Worm (Caenorhabditis elegans) whole organism, young adult: Measurements from ENCODE around the gene popl-1.
A peak's percentile ranks its signal among the peaks of the same experiment; 100 is the strongest.

Experiments
- B0261.1 ChIP-seq: sonication (generic microtip); optimal IDR thresholded peaks from 2 replicates; lab custom pipeline; 2016; ENCODE audit warnings: mild to moderate bottlenecking, missing genetic modification characterization, moderate library complexity, missing compliant biosample characterization
- C17E4.6 ChIP-seq: fragments of 200-800 bp; sonication (Bioruptor generic); IDR thresholded peaks from 2 replicates; pipeline ENCODE4 v1.3.6; 2022; ENCODE audit warnings: missing genetic modification reagents, missing genetic modification characterization, missing compliant biosample characterization
- F10E7.11 ChIP-seq: sonication (generic microtip); optimal IDR thresholded peaks from 2 replicates; lab custom pipeline; 2017; ENCODE audit warnings: mild to moderate bottlenecking, missing genetic modification characterization, moderate library complexity, missing compliant biosample characterization
- F37B4.10 ChIP-seq: fragments of 200-800 bp; sonication (Bioruptor generic); IDR thresholded peaks from 2 replicates; pipeline ENCODE4 v1.3.6; 2022; ENCODE audit warnings: missing genetic modification characterization, missing compliant biosample characterization
- F55B11.4 ChIP-seq: sonication (generic microtip); optimal IDR thresholded peaks from 2 replicates; lab custom pipeline; 2016; ENCODE audit warnings: missing compliant biosample characterization, missing genetic modification characterization, borderline replicate concordance; ENCODE audit not compliant: insufficient read depth
- K11D2.4 ChIP-seq: fragments of 200-800 bp; sonication (Bioruptor generic); IDR thresholded peaks from 2 replicates; pipeline ENCODE4 v1.3.6; 2022; ENCODE audit warnings: missing genetic modification reagents, missing genetic modification characterization, missing compliant biosample characterization
- T07F8.4 ChIP-seq: sonication (generic microtip); optimal IDR thresholded peaks from 2 replicates; lab custom pipeline; 2016; ENCODE audit warnings: mild to moderate bottlenecking, missing genetic modification characterization, moderate library complexity, missing compliant biosample characterization
- Y53F4B.3 ChIP-seq: fragments of 200-800 bp; sonication (Bioruptor generic); IDR thresholded peaks from 2 replicates; pipeline ENCODE4 v1.3.6; 2022; ENCODE audit warnings: missing genetic modification reagents, missing genetic modification characterization, missing compliant biosample characterization
- Y56A3A.18 ChIP-seq: fragments of 200-800 bp; sonication (Bioruptor generic); IDR thresholded peaks from 2 replicates; pipeline ENCODE4 v1.3.6; 2022; ENCODE audit warnings: missing genetic modification reagents, missing genetic modification characterization, missing compliant biosample characterization
- Y79H2A.3 ChIP-seq: fragments of 200-800 bp; sonication (Bioruptor generic); conservative IDR thresholded peaks from 2 replicates; pipeline ENCODE4 v1.3.6; 2022; ENCODE audit warnings: missing genetic modification reagents, missing genetic modification characterization, missing compliant biosample characterization
- Y95B8A.8 ChIP-seq: fragments of 200-800 bp; sonication (Bioruptor generic); IDR thresholded peaks from 2 replicates; pipeline ENCODE4 v1.3.6; 2022; ENCODE audit warnings: missing genetic modification reagents, missing genetic modification characterization, missing compliant biosample characterization
- ZK185.1 ChIP-seq: sonication (generic microtip); optimal IDR thresholded peaks from 2 replicates; lab custom pipeline; 2016; ENCODE audit warnings: mild to moderate bottlenecking, missing genetic modification characterization, missing compliant biosample characterization; ENCODE audit not compliant: poor library complexity, severe bottlenecking
- ama-1 ChIP-seq, 3 experiments: fragments of 150-350 bp in 1 of 3; sonication (generic microtip) in 2 of 3; optimal IDR thresholded peaks; 2 replicates each; lab custom pipeline; 2014 to 2018; ENCODE audit warnings: missing biosample characterization in 2 of 3, missing genetic modification characterization in 2 of 3, missing genetic modification reagents in 2 of 3
- aptf-2 ChIP-seq: fragments of 200-800 bp; sonication (Bioruptor generic); conservative IDR thresholded peaks from 2 replicates; pipeline ENCODE4 v1.3.6; 2022; ENCODE audit warnings: missing genetic modification reagents, missing genetic modification characterization, missing compliant biosample characterization
- bed-1 ChIP-seq: fragments of 200-800 bp; sonication (Bioruptor generic); IDR thresholded peaks from 2 replicates; pipeline ENCODE4 v1.3.6; 2022; ENCODE audit warnings: missing genetic modification reagents, missing genetic modification characterization, missing compliant biosample characterization
- ceh-100 ChIP-seq: fragments of 200-800 bp; sonication (Bioruptor generic); IDR thresholded peaks from 2 replicates; pipeline ENCODE4 v1.3.6; 2022; ENCODE audit warnings: missing genetic modification reagents, missing genetic modification characterization, missing compliant biosample characterization
- ceh-27 ChIP-seq: fragments of 200-800 bp; sonication (Bioruptor generic); optimal IDR thresholded peaks from 2 replicates; lab custom pipeline; 2018; ENCODE audit warnings: mild to moderate bottlenecking, missing genetic modification characterization, moderate library complexity, missing compliant biosample characterization
- ceh-40 ChIP-seq: fragments of 200-800 bp; sonication (Bioruptor generic); IDR thresholded peaks from 2 replicates; pipeline ENCODE4 v1.3.6; 2022; ENCODE audit warnings: missing genetic modification characterization, missing compliant biosample characterization
- ceh-58 ChIP-seq: fragments of 200-800 bp; sonication (Bioruptor generic); IDR thresholded peaks from 2 replicates; pipeline ENCODE4 v1.3.6; 2022; ENCODE audit warnings: missing genetic modification characterization, missing compliant biosample characterization
- ceh-79 ChIP-seq: sonication (generic microtip); optimal IDR thresholded peaks from 2 replicates; lab custom pipeline; 2017; ENCODE audit warnings: mild to moderate bottlenecking, missing genetic modification characterization, missing compliant biosample characterization
- ceh-91 ChIP-seq: fragments of 200-800 bp; sonication (Bioruptor generic); IDR thresholded peaks from 2 replicates; pipeline ENCODE4 v1.3.6; 2022; ENCODE audit warnings: missing genetic modification reagents, missing genetic modification characterization, missing compliant biosample characterization
- die-1 ChIP-seq: sonication (generic microtip); optimal IDR thresholded peaks from 2 replicates; lab custom pipeline; 2016; ENCODE audit warnings: missing genotype, mild to moderate bottlenecking, missing genetic modification characterization, missing compliant biosample characterization
- dpl-1 ChIP-seq: fragments of 150-350 bp; optimal IDR thresholded peaks from 2 replicates; lab custom pipeline; 2014; ENCODE audit warnings: missing biosample characterization, missing genetic modification reagents, missing genetic modification characterization
- him-1 ChIP-seq: sonication (generic microtip); optimal IDR thresholded peaks from 2 replicates; lab custom pipeline; 2016; ENCODE audit warnings: missing genotype, missing genetic modification reagents, missing genetic modification characterization, missing compliant biosample characterization
- hsf-1 ChIP-seq: fragments of 200-800 bp; sonication (Bioruptor generic); IDR thresholded peaks from 2 replicates; pipeline ENCODE4 v1.3.6; 2022; ENCODE audit warnings: missing genetic modification reagents, missing genetic modification characterization, missing compliant biosample characterization
- lin-40 ChIP-seq: sonication (generic microtip); optimal IDR thresholded peaks from 2 replicates; lab custom pipeline; 2016; ENCODE audit warnings: missing genetic modification characterization, mild to moderate bottlenecking, missing compliant biosample characterization, missing genotype, missing genetic modification reagents
- lin-54 ChIP-seq: fragments of 200-800 bp; sonication (Bioruptor generic); optimal IDR thresholded peaks from 2 replicates; lab custom pipeline; 2018; ENCODE audit warnings: mild to moderate bottlenecking, missing genetic modification characterization, missing compliant biosample characterization
- lsl-1 ChIP-seq: fragments of 200-800 bp; sonication (Bioruptor generic); optimal IDR thresholded peaks from 2 replicates; lab custom pipeline; 2018; ENCODE audit warnings: mild to moderate bottlenecking, missing genetic modification characterization, moderate library complexity, missing compliant biosample characterization
- madf-8 ChIP-seq: fragments of 200-800 bp; sonication (Bioruptor generic); conservative IDR thresholded peaks from 2 replicates; pipeline ENCODE4 v1.3.6; 2022; ENCODE audit warnings: missing genetic modification reagents, missing genetic modification characterization, missing compliant biosample characterization
- mcd-1 ChIP-seq: fragments of 200-800 bp; sonication (Bioruptor generic); IDR thresholded peaks from 2 replicates; pipeline ENCODE4 v1.3.6; 2022; ENCODE audit warnings: missing genetic modification reagents, missing genetic modification characterization, missing compliant biosample characterization
- mes-4 ChIP-seq: sonication (generic microtip); optimal IDR thresholded peaks from 2 replicates; lab custom pipeline; 2016; ENCODE audit warnings: missing genotype, missing genetic modification characterization, missing compliant biosample characterization
- nfya-1 ChIP-seq: sonication (generic microtip); optimal IDR thresholded peaks from 2 replicates; lab custom pipeline; 2017; ENCODE audit warnings: antibody characterized with exemption, missing compliant biosample characterization, missing genetic modification characterization, borderline replicate concordance; ENCODE audit not compliant: insufficient read depth
- rec-8 ChIP-seq, 2 experiments: sonication (generic microtip); optimal IDR thresholded peaks; 2 replicates each; lab custom pipeline; 2016; ENCODE audit warnings: mild to moderate bottlenecking in 2 of 2, missing genetic modification characterization in 2 of 2, missing genetic modification reagents in 2 of 2, missing genotype in 2 of 2, missing biosample characterization in 1 of 2, missing compliant biosample characterization in 1 of 2, moderate library complexity in 1 of 2
- rpc-1 ChIP-seq, 2 experiments: fragments of 150-350 bp in 1 of 2; sonication (generic microtip) in 1 of 2; optimal IDR thresholded peaks; 2 replicates each; lab custom pipeline; 2014 to 2018; ENCODE audit warnings: missing biosample characterization in 1 of 2, missing genetic modification characterization in 1 of 2, missing genetic modification reagents in 1 of 2, missing genotype in 1 of 2
- sdz-38 ChIP-seq: sonication (generic microtip); optimal IDR thresholded peaks from 2 replicates; lab custom pipeline; 2016; ENCODE audit warnings: missing genotype, missing genetic modification characterization, missing compliant biosample characterization
- snpc-1.3 ChIP-seq: sonication (generic microtip); optimal IDR thresholded peaks from 2 replicates; lab custom pipeline; 2017; ENCODE audit warnings: missing genetic modification characterization, mild to moderate bottlenecking, missing compliant biosample characterization, antibody characterized with exemption, moderate library complexity, missing genotype, missing genetic modification reagents; ENCODE audit not compliant: insufficient read depth
- snpc-3.4 ChIP-seq: sonication (generic microtip); optimal IDR thresholded peaks from 2 replicates; lab custom pipeline; 2017; ENCODE audit warnings: missing genetic modification characterization, mild to moderate bottlenecking, missing compliant biosample characterization, antibody characterized with exemption, moderate library complexity, missing genotype, missing genetic modification reagents
- snpc-4 ChIP-seq, 5 experiments: fragments of 150-350 bp in 1 of 5; sonication (generic microtip) in 4 of 5; optimal IDR thresholded peaks; 2 replicates each; lab custom pipeline; 2014 to 2018; ENCODE audit warnings: missing genetic modification characterization in 5 of 5, missing biosample characterization in 3 of 5, antibody characterized with exemption in 2 of 5, mild to moderate bottlenecking in 2 of 5, missing compliant biosample characterization in 2 of 5, missing genotype in 2 of 5, moderate library complexity in 2 of 5, missing genetic modification reagents in 1 of 5
- tbp1 ChIP-seq: fragments of 200-800 bp; sonication (Bioruptor generic); optimal IDR thresholded peaks from 2 replicates; lab custom pipeline; 2018; ENCODE audit warnings: mild to moderate bottlenecking, missing genetic modification characterization, missing compliant biosample characterization
- tbx-9 ChIP-seq: sonication (generic microtip); optimal IDR thresholded peaks from 2 replicates; lab custom pipeline; 2016; ENCODE audit warnings: borderline replicate concordance, missing genetic modification characterization, inconsistent platforms, missing compliant biosample characterization
- tlf-1 ChIP-seq: fragments of 200-800 bp; sonication (Bioruptor generic); optimal IDR thresholded peaks from 2 replicates; lab custom pipeline; 2018; ENCODE audit warnings: mild to moderate bottlenecking, missing genetic modification characterization, missing compliant biosample characterization
- unc-130 ChIP-seq: sonication (generic microtip); optimal IDR thresholded peaks from 2 replicates; lab custom pipeline; 2016; ENCODE audit warnings: missing genetic modification reagents, missing genetic modification characterization, missing compliant biosample characterization
- unc-62 ChIP-seq: fragments of 150-350 bp; optimal IDR thresholded peaks from 2 replicates; lab custom pipeline; 2014; ENCODE audit warnings: missing biosample characterization, missing genetic modification reagents, missing genetic modification characterization
- xnd-1 ChIP-seq: sonication (generic microtip); optimal IDR thresholded peaks from 2 replicates; lab custom pipeline; 2016; ENCODE audit warnings: missing genotype, missing genetic modification reagents, missing genetic modification characterization, missing compliant biosample characterization
- zfh-2 ChIP-seq: fragments of 200-800 bp; sonication (Bioruptor generic); conservative IDR thresholded peaks from 2 replicates; pipeline ENCODE4 v1.3.6; 2022; ENCODE audit warnings: missing genetic modification reagents, missing genetic modification characterization, missing compliant biosample characterization
- zim-3 ChIP-seq: sonication (generic microtip); optimal IDR thresholded peaks from 2 replicates; lab custom pipeline; 2017; ENCODE audit warnings: mild to moderate bottlenecking, missing genetic modification characterization, moderate library complexity, missing compliant biosample characterization
- ztf-6 ChIP-seq: fragments of 200-800 bp; sonication (Bioruptor generic); IDR thresholded peaks from 2 replicates; pipeline ENCODE4 v1.3.6; 2022; ENCODE audit warnings: missing genetic modification reagents, missing genetic modification characterization, missing compliant biosample characterization

The popl-1 gene

ce11 chrIII:6462610-6463009 lies 31.9 kb upstream of the popl-1 start, which contains the start of gene T26A5.8 (continued):
- TF ChIP-seq ceh-79 (no peak), tbp1 (GFP tag; lab: Kevin White, UChicago) (peak; percentile 23), madf-8 (no peak), sdz-38 (no peak), bed-1 (no peak), ceh-58 (GFP tag; lab: Robert Waterston, UW) (no peak), rec-8 (tag; optimal IDR thresholded peaks at IDR 0.05; lab: Kevin White, UChicago) (no peak), tlf-1 (peak; percentile 11), lin-54 (GFP tag; lab: Kevin White, UChicago) (peak; percentile 63), lsl-1 (GFP tag; lab: Kevin White, UChicago) (peak; percentile 24), snpc-1.3 (tag; lab: Kevin White, UChicago) (peak; percentile 41), lin-40 (peak; percentile 39), xnd-1 (no peak), die-1 (tag; lab: Kevin White, UChicago) (peak; percentile 51), ceh-40 (GFP tag; lab: Robert Waterston, UW) (no peak), snpc-4 (GFP tag; optimal IDR thresholded peaks at IDR 0.05; lab: Kevin White, UChicago) (no peak), snpc-4 (tag; optimal IDR thresholded peaks at IDR 0.05; lab: Kevin White, UChicago) (peak in 2 of 4 experiments; percentile 10 to 19), ama-1 (optimal IDR thresholded peaks at IDR 0.05; lab: Kevin White, UChicago) (peak; percentile 10), ama-1 (GFP tag; optimal IDR thresholded peaks at IDR 0.05; lab: Kevin White, UChicago) (peak in 1 of 2 experiments; percentile 33), Y56A3A.18 (GFP tag; lab: Robert Waterston, UW) (peak; percentile 36; the same call in 1 of the 2 replicates), B0261.1 (tag; lab: Kevin White, UChicago) (no peak), nfya-1 (tag; lab: Kevin White, UChicago) (no peak), tbx-9 (tag; lab: Kevin White, UChicago) (no peak), T07F8.4 (no peak), zim-3 (peak; percentile 50), hsf-1 (GFP tag; lab: Robert Waterston, UW) (peak; percentile 73), F55B11.4 (tag; lab: Kevin White, UChicago) (no peak), ceh-91 (GFP tag; lab: Robert Waterston, UW) (no peak), unc-130 (GFP tag; lab: Kevin White, UChicago) (peak; percentile 22), mcd-1 (GFP tag; lab: Robert Waterston, UW) (peak; percentile 47; the same call in 1 of the 2 replicates), K11D2.4 (no peak), unc-62 (GFP tag; lab: Kevin White, UChicago) (no peak), him-1 (no peak), F37B4.10 (GFP tag; lab: Robert Waterston, UW) (no peak), zfh-2 (GFP tag; lab: Robert Waterston, UW) (0 out of 2 replicates have a peak, but pooled peaks have one; percentile 22), ceh-27 (no peak), Y95B8A.8 (GFP tag; lab: Robert Waterston, UW) (0 out of 2 replicates have a peak, but pooled peaks have one; percentile 12), mes-4 (tag; lab: Kevin White, UChicago) (no peak)

ce11 chrIII:6459820-6460219 lies 29.1 kb upstream of the popl-1 start, which contains the start of gene algn-1:
algn-1 (plus strand) TSS chrIII:6460120.
- no peak for TF ChIP-seq ceh-100
- TF ChIP-seq C17E4.6 (GFP tag; lab: Robert Waterston, UW), result no peak
- no peak for TF ChIP-seq F10E7.11
- no peak for TF ChIP-seq snpc-3.4 (tag; lab: Kevin White, UChicago)
- no peak for TF ChIP-seq rpc-1 (optimal IDR thresholded peaks at IDR 0.05; lab: Kevin White, UChicago)
- no peak for TF ChIP-seq rpc-1 (tag; optimal IDR thresholded peaks at IDR 0.05; lab: Kevin White, UChicago)
- TF ChIP-seq aptf-2, result no peak
- TF ChIP-seq Y53F4B.3 (GFP tag; lab: Robert Waterston, UW), result no peak
- no peak for TF ChIP-seq ztf-6 (GFP tag; lab: Robert Waterston, UW)
- TF ChIP-seq ZK185.1 (tag; lab: Kevin White, UChicago), result no peak
- TF ChIP-seq lsl-1 (GFP tag; lab: Kevin White, UChicago), result no peak
- no peak for TF ChIP-seq Y79H2A.3 (GFP tag; lab: Robert Waterston, UW)
- TF ChIP-seq lin-40, result no peak
- no peak for TF ChIP-seq Y95B8A.8 (GFP tag; lab: Robert Waterston, UW)
- TF ChIP-seq dpl-1, result no peak
